Worm (Caenorhabditis elegans): ENCODE measurements around the gene ceh-100.

DNA sequence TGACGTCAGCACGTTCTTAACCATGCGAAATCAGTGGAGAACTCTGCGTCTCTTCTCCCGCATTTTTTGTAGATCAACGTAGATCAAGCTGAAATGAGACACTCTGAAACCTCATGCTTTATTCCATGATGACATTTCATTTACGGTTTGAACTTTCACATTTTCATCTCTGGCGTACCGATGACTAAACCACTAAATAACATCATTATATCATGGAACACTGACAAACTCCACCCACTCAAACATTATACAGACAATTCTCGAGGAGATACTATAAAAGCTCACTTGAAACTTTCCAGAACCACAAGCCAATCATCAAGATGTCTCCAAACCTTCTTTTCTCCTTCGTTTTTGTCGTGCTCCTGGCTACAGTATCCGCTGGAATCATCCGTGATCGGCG, 23.4 kb upstream of the ceh-100 start, which contains the start of gene nspe-7:
- TF ChIP-seq flt-1 (GFP tag; IDR thresholded peaks at IDR 0.05) (no peak), tbx-11 (GFP tag; IDR thresholded peaks at IDR 0.05) (no peak), ama-1 (optimal IDR thresholded peaks at IDR 0.05) (no peak), hnd-1 (tag; optimal IDR thresholded peaks at IDR 0.05) (no peak), B0310.2 (tag; optimal IDR thresholded peaks at IDR 0.05) (no peak), tbx-37 (GFP tag; conservative IDR thresholded peaks at IDR 0.05) (no peak), tra-4 (tag; optimal IDR thresholded peaks at IDR 0.05) (no peak), hmbx-1 (tag; optimal IDR thresholded peaks at IDR 0.05) (no peak)

Data from whole organism, early embryonic.